Fruit fly (Drosophila melanogaster): ENCODE results near the gene CG5001.

DNA sequence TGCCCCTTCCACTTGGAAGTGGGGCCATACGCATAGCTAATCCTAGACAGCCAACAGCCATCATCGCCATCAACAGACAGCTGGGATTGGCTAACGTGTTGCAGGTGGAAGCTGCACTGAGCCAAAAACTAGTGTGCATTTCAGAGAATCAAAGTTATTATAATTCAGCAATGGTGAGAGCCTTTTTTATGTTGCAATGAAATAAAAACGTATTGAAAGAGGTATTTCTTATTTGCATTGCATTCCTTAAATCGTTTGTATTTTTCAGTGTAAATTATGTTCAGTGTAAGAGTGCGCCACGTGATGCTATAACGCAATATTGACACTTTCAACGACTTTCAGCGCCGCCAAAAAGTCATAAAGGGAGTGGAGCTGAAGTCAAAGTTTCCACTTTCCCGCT lies 28.0 kb downstream of the CG5001 start:
- TF ChIP-seq Bgb (GFP tag; IDR thresholded peaks at IDR 0.05; ENCODE audit: partially characterized antibody) (no peak), CG3838 (GFP tag; optimal IDR thresholded peaks at IDR 0.05) (no peak), Nf-YA (GFP tag; IDR thresholded peaks at IDR 0.05) (no peak), ash1 (GFP tag; optimal IDR thresholded peaks at IDR 0.05) (no peak), TFAM (GFP tag; optimal IDR thresholded peaks at IDR 0.05) (no peak), Vsx1 (GFP tag; optimal IDR thresholded peaks at IDR 0.05) (no peak), CG2120 (GFP tag; optimal IDR thresholded peaks at IDR 0.05) (no peak)

Measured in whole organism, embryonic.